Fruit fly (Drosophila melanogaster) whole organism, prepupa: ENCODE results near the gene CG10562.

Source experiments
- CG31627 ChIP-seq: fragments of 200-800 bp; sonication (Bioruptor generic); optimal IDR thresholded peaks from 3 replicates; lab custom pipeline; 2016; ENCODE audit warnings: missing biosample characterization, missing genetic modification characterization
- Sox102F ChIP-seq: fragments of 200-800 bp; sonication (Bioruptor generic); optimal IDR thresholded peaks from 2 replicates; lab custom pipeline; 2016; ENCODE audit warnings: missing biosample characterization, mild to moderate bottlenecking, missing genetic modification characterization

- TF ChIP-seq Sox102F (no peak), CG31627 (GFP tag; lab: Kevin White, UChicago) (no peak)
These were observed 4.5 kb downstream of the CG10562 start, which contains the start of gene CG10553 for dm6 chr3R:25318011-25318410.
